Fruit fly (Drosophila melanogaster) whole organism, embryonic: ENCODE data around the gene HIPP1.

Experiments used
- Awh ChIP-seq: fragments of 200-800 bp; sonication (Bioruptor generic); IDR thresholded peaks from 2 replicates; pipeline ENCODE4, ENCODE4 v1.3.6; 2022; ENCODE audit warnings: missing biosample characterization, missing genetic modification characterization
- B-H2 ChIP-seq: fragments of 200-800 bp; sonication (Bioruptor generic); optimal IDR thresholded peaks from 2 replicates; lab custom pipeline; 2018; ENCODE audit warnings: missing biosample characterization, mild to moderate bottlenecking, missing genetic modification characterization
- CG10959 ChIP-seq: fragments of 200-800 bp; sonication (Bioruptor generic); IDR thresholded peaks from 2 replicates; pipeline ENCODE4 v1.3.6; 2022; ENCODE audit warnings: missing biosample characterization, missing genetic modification characterization
- CG11456 ChIP-seq: fragments of 200-800 bp; sonication (Bioruptor generic); IDR thresholded peaks from 3 replicates; pipeline ENCODE4 v1.3.6; 2022; ENCODE audit warnings: missing biosample characterization, missing genetic modification characterization
- CG11560 ChIP-seq: fragments of 200-800 bp; sonication (Bioruptor generic); IDR thresholded peaks from 3 replicates; pipeline ENCODE4 v1.3.6; 2022; ENCODE audit warnings: missing biosample characterization, missing genetic modification characterization
- CG13775 ChIP-seq: fragments of 200-800 bp; sonication (Bioruptor generic); optimal IDR thresholded peaks from 3 replicates; lab custom pipeline; 2017; ENCODE audit warnings: missing biosample characterization, mild to moderate bottlenecking, missing genetic modification characterization
- CG13894 ChIP-seq: fragments of 200-800 bp; sonication (Bioruptor generic); optimal IDR thresholded peaks from 3 replicates; lab custom pipeline; 2018; ENCODE audit warnings: missing biosample characterization, mild to moderate bottlenecking, missing genetic modification characterization, moderate library complexity
- CG15269 ChIP-seq: fragments of 200-800 bp; sonication (Bioruptor generic); optimal IDR thresholded peaks from 2 replicates; lab custom pipeline; 2018; ENCODE audit warnings: missing biosample characterization, mild to moderate bottlenecking, missing genetic modification characterization, moderate library complexity
- CG17186 ChIP-seq: fragments of 200-800 bp; sonication (Bioruptor generic); optimal IDR thresholded peaks from 3 replicates; lab custom pipeline; 2017; ENCODE audit warnings: missing biosample characterization, missing genetic modification reagents, missing genetic modification characterization
- CG30403 ChIP-seq: fragments of 200-800 bp; sonication (Bioruptor generic); optimal IDR thresholded peaks from 3 replicates; lab custom pipeline; 2016; ENCODE audit warnings: missing biosample characterization, missing genetic modification characterization
- CG3163 ChIP-seq: fragments of 200-800 bp; sonication (Bioruptor generic); optimal IDR thresholded peaks from 3 replicates; lab custom pipeline; 2016; ENCODE audit warnings: missing biosample characterization, missing genetic modification characterization
- CG32532 ChIP-seq: fragments of 200-800 bp; sonication (Bioruptor generic); IDR thresholded peaks from 2 replicates; pipeline ENCODE4 v1.3.6; 2022; ENCODE audit warnings: missing biosample characterization, missing genetic modification characterization
- CG43689 ChIP-seq: fragments of 200-800 bp; sonication (Bioruptor generic); IDR thresholded peaks from 2 replicates; pipeline ENCODE4 v1.3.6; 2022; ENCODE audit warnings: missing biosample characterization, missing genetic modification characterization
- CG6175 ChIP-seq: fragments of 200-800 bp; sonication (Bioruptor generic); IDR thresholded peaks from 3 replicates; pipeline ENCODE4 v1.3.6; 2022; ENCODE audit warnings: missing biosample characterization, missing genetic modification characterization
- CG6854 ChIP-seq: fragments of 200-800 bp; sonication (Bioruptor generic); optimal IDR thresholded peaks from 3 replicates; lab custom pipeline; 2017; ENCODE audit warnings: missing biosample characterization, mild to moderate bottlenecking, missing genetic modification characterization
- CG7357 ChIP-seq: fragments of 200-800 bp; sonication (Bioruptor generic); IDR thresholded peaks from 3 replicates; pipeline ENCODE4 v1.3.6; 2022; ENCODE audit warnings: missing biosample characterization, missing genetic modification characterization
- CG7839 ChIP-seq: fragments of 200-800 bp; sonication (Bioruptor generic); optimal IDR thresholded peaks from 3 replicates; lab custom pipeline; 2018; ENCODE audit warnings: missing biosample characterization, mild to moderate bottlenecking, missing genetic modification characterization, moderate library complexity
- CG8944 ChIP-seq: fragments of 200-800 bp; sonication (Bioruptor generic); optimal IDR thresholded peaks from 3 replicates; lab custom pipeline; 2016; ENCODE audit warnings: missing biosample characterization, missing genetic modification characterization
- CG9817 ChIP-seq: fragments of 200-800 bp; sonication (Bioruptor generic); optimal IDR thresholded peaks from 2 replicates; lab custom pipeline; 2018; ENCODE audit warnings: missing biosample characterization, mild to moderate bottlenecking, missing genetic modification characterization, moderate library complexity
- CoRest ChIP-seq: fragments of 200-800 bp; sonication (Bioruptor generic); optimal IDR thresholded peaks from 3 replicates; lab custom pipeline; 2018; ENCODE audit warnings: missing biosample characterization, mild to moderate bottlenecking, missing genetic modification characterization, moderate library complexity
- D ChIP-seq, 2 experiments: fragments of 200-800 bp in 1 of 2; fragments of >200 bp in 1 of 2; sonication (Bioruptor generic) in 1 of 2; optimal IDR thresholded peaks; 2 replicates in 1 of 2; 3 replicates in 1 of 2; lab custom pipeline; 2017; ENCODE audit warnings: mild to moderate bottlenecking in 1 of 2, missing biosample characterization in 1 of 2, missing genetic modification characterization in 1 of 2, missing genetic modification reagents in 1 of 2
- Dp ChIP-seq: fragments of 200-800 bp; sonication (Bioruptor generic); optimal IDR thresholded peaks from 2 replicates; lab custom pipeline; 2018; ENCODE audit warnings: missing biosample characterization, mild to moderate bottlenecking, missing genetic modification characterization, moderate library complexity
- HLHmδ ChIP-seq: fragments of 200-800 bp; sonication (Bioruptor generic); optimal IDR thresholded peaks from 2 replicates; lab custom pipeline; 2018; ENCODE audit warnings: missing biosample characterization, mild to moderate bottlenecking, missing genetic modification characterization, moderate library complexity
- Hr51 ChIP-seq, 2 experiments: fragments of 200-800 bp; sonication (Bioruptor generic); optimal IDR thresholded peaks; 2 replicates in 1 of 2; 3 replicates in 1 of 2; lab custom pipeline; 2016 to 2018; ENCODE audit warnings: missing biosample characterization in 2 of 2, missing genetic modification characterization in 2 of 2, mild to moderate bottlenecking in 1 of 2, moderate library complexity in 1 of 2
- Hsf ChIP-seq: fragments of 200-800 bp; sonication (Bioruptor generic); optimal IDR thresholded peaks from 3 replicates; lab custom pipeline; 2016; ENCODE audit warnings: missing biosample characterization, missing genetic modification characterization
- Lim3 ChIP-seq: fragments of 200-800 bp; sonication (Bioruptor generic); IDR thresholded peaks from 2 replicates; pipeline ENCODE4 v1.3.6; 2022; ENCODE audit warnings: missing biosample characterization, missing genetic modification characterization
- MTF-1 ChIP-seq: fragments of 200-800 bp; sonication (Bioruptor generic); optimal IDR thresholded peaks from 2 replicates; lab custom pipeline; 2018; ENCODE audit warnings: missing biosample characterization, mild to moderate bottlenecking, missing genetic modification characterization, borderline replicate concordance
- Max ChIP-seq: fragments of 200-800 bp; sonication (Bioruptor generic); optimal IDR thresholded peaks from 2 replicates; lab custom pipeline; 2016; ENCODE audit warnings: missing biosample characterization, mild to moderate bottlenecking, missing genetic modification characterization
- NFAT ChIP-seq: fragments of 200-800 bp; sonication (Bioruptor generic); IDR thresholded peaks from 2 replicates; pipeline ENCODE4 v1.3.6; 2022; ENCODE audit warnings: missing biosample characterization, missing genetic modification characterization
- Nf-YB ChIP-seq: fragments of 200-800 bp; sonication (Bioruptor generic); optimal IDR thresholded peaks from 3 replicates; lab custom pipeline; 2019; ENCODE audit warnings: missing biosample characterization, mild to moderate bottlenecking, missing genetic modification characterization, moderate library complexity
- Oli ChIP-seq: fragments of 200-800 bp; sonication (Bioruptor generic); optimal IDR thresholded peaks from 2 replicates; lab custom pipeline; 2018; ENCODE audit warnings: missing biosample characterization, mild to moderate bottlenecking, missing genetic modification characterization, moderate library complexity
- Poxn ChIP-seq: fragments of 200-800 bp; sonication (Bioruptor generic); IDR thresholded peaks from 2 replicates; pipeline ENCODE4 v1.3.6; 2022; ENCODE audit warnings: missing biosample characterization, missing genetic modification characterization
- Side ChIP-seq: fragments of 200-800 bp; sonication (Bioruptor generic); optimal IDR thresholded peaks from 2 replicates; lab custom pipeline; 2016; ENCODE audit warnings: missing biosample characterization, missing genetic modification characterization
- Trl ChIP-seq, 3 experiments: fragments of >200 bp in 2 of 3; fragments of 200-800 bp in 1 of 3; sonication (Bioruptor generic) in 1 of 3; optimal IDR thresholded peaks; 2 replicates in 1 of 3; 3 replicates in 2 of 3; lab custom pipeline; 2016 to 2017; ENCODE audit warnings: missing biosample characterization in 1 of 3, missing genetic modification characterization in 1 of 3
- ase ChIP-seq: fragments of 200-800 bp; sonication (Bioruptor generic); IDR thresholded peaks from 3 replicates; pipeline ENCODE4 v1.3.6; 2022; ENCODE audit warnings: missing biosample characterization, missing genetic modification characterization
- bigmax ChIP-seq: fragments of 200-800 bp; sonication (Bioruptor generic); optimal IDR thresholded peaks from 2 replicates; lab custom pipeline; 2018; ENCODE audit warnings: missing biosample characterization, mild to moderate bottlenecking, missing genetic modification characterization
- br ChIP-seq: fragments of >200 bp; optimal IDR thresholded peaks from 2 replicates; lab custom pipeline; 2017
- chm ChIP-seq: fragments of 200-800 bp; sonication (Bioruptor generic); IDR thresholded peaks from 2 replicates; pipeline ENCODE4 v1.3.6; 2022; ENCODE audit warnings: missing biosample characterization, missing genetic modification characterization
- chn ChIP-seq: fragments of 200-800 bp; sonication (Bioruptor generic); optimal IDR thresholded peaks from 2 replicates; lab custom pipeline; 2016; ENCODE audit warnings: missing biosample characterization, missing genetic modification characterization
- crol ChIP-seq: fragments of 200-800 bp; sonication (Bioruptor generic); IDR thresholded peaks from 2 replicates; pipeline ENCODE4 v1.3.6; 2022; ENCODE audit warnings: missing biosample characterization, missing genetic modification characterization
- crp ChIP-seq, 2 experiments: fragments of 200-800 bp; sonication (Bioruptor generic); optimal IDR thresholded peaks; 2 replicates in 1 of 2; 3 replicates in 1 of 2; lab custom pipeline; 2017; ENCODE audit warnings: missing biosample characterization in 2 of 2, missing genetic modification characterization in 2 of 2, mild to moderate bottlenecking in 1 of 2, moderate library complexity in 1 of 2
- eyg ChIP-seq: fragments of 200-800 bp; sonication (Bioruptor generic); optimal IDR thresholded peaks from 3 replicates; lab custom pipeline; 2016; ENCODE audit warnings: missing biosample characterization, missing genetic modification characterization
- h ChIP-seq: fragments of >200 bp; optimal IDR thresholded peaks from 2 replicates; lab custom pipeline; 2017
- ind ChIP-seq: fragments of 200-800 bp; sonication (Bioruptor generic); optimal IDR thresholded peaks from 3 replicates; lab custom pipeline; 2016; ENCODE audit warnings: missing biosample characterization, missing genetic modification characterization
- insv ChIP-seq, 2 experiments: fragments of 200-800 bp; sonication (Bioruptor generic); optimal IDR thresholded peaks; 3 replicates each; lab custom pipeline; 2016 to 2018; ENCODE audit warnings: missing biosample characterization in 2 of 2, missing genetic modification characterization in 2 of 2
- knrl ChIP-seq: fragments of 200-800 bp; sonication (Bioruptor generic); IDR thresholded peaks from 3 replicates; pipeline ENCODE4 v1.3.6; 2022; ENCODE audit warnings: missing biosample characterization, missing genetic modification characterization; ENCODE audit not compliant: partially characterized antibody
- onecut ChIP-seq: fragments of 200-800 bp; sonication (Bioruptor generic); IDR thresholded peaks from 2 replicates; pipeline ENCODE4 v1.3.6; 2022; ENCODE audit warnings: missing biosample characterization, missing genetic modification characterization
- pho ChIP-seq: fragments of 200-800 bp; sonication (Bioruptor generic); optimal IDR thresholded peaks from 2 replicates; lab custom pipeline; 2016; ENCODE audit warnings: missing biosample characterization, missing genetic modification characterization
- sim ChIP-seq: fragments of 200-800 bp; sonication (Bioruptor generic); IDR thresholded peaks from 2 replicates; pipeline ENCODE4 v1.3.6; 2022; ENCODE audit warnings: missing biosample characterization, missing genetic modification characterization
- wdn ChIP-seq: fragments of 200-800 bp; sonication (Bioruptor generic); IDR thresholded peaks from 2 replicates; pipeline ENCODE4 v1.3.6; 2022; ENCODE audit warnings: missing biosample characterization, missing genetic modification characterization

HIPP1 gene

DNA sequence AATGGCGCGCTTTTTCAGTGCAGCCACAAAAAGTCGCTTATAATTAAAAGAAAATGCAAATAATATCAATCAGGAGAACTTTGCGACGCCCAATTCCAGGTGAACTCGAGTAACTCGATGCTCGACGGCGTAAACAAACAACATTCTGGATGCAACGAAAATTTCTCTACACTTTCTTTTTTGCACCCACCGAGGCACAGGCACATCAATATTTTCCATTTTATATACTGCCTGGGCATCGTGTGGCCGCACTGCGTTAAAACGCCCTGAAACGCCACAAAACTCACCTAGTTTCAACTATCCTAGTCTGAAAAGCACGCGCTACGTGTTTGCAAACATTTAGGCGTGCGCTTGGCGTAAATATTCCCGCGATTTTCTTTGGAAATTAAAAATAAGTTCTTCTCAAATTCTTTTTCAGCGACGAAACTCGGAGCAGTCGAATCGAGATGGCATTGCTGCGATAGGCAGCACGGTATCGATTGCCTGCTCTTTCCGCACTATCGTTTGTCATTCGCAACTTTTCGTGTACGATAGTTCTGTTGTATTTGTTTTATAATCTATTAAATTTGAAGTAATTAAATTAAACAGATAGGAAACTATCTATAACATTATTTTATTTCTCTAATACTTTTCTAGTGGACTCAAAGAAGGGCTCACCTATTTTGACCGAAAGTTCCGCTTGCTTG lies 23.6 kb upstream of the HIPP1 start, which contains the start of gene Pcif1 (continued):
- TF ChIP-seq CG17186 = peak; percentile 72
- TF ChIP-seq Poxn (GFP tag; lab: Robert Waterston, UW) = no peak
- TF ChIP-seq B-H2 (GFP tag; lab: Kevin White, UChicago) = peak; percentile 29
- TF ChIP-seq CG3163 (GFP tag; lab: Kevin White, UChicago) = no peak
- no peak for TF ChIP-seq ase (GFP tag; lab: Robert Waterston, UW)
- TF ChIP-seq Oli (tag; lab: Kevin White, UChicago) = no peak
- TF ChIP-seq wdn = no peak
- peak; percentile 16; the same call in 1 of the 2 replicates for TF ChIP-seq CG32532
- TF ChIP-seq Hsf (GFP tag; lab: Kevin White, UChicago) = no peak
- peak; percentile 15; the same call in 1 of the 2 replicates for TF ChIP-seq onecut
- TF ChIP-seq Max = no peak
- TF ChIP-seq CG8944 (GFP tag; lab: Kevin White, UChicago) = no peak
- TF ChIP-seq D (optimal IDR thresholded peaks at IDR 0.05; lab: Kevin White, UChicago) = no peak
- TF ChIP-seq D (GFP tag; optimal IDR thresholded peaks at IDR 0.05; lab: Kevin White, UChicago) = no peak
- TF ChIP-seq CG9817 = no peak
- no peak for TF ChIP-seq CG6175 (GFP tag; lab: Robert Waterston, UW)
- TF ChIP-seq br = no peak
- TF ChIP-seq chn (GFP tag; lab: Kevin White, UChicago) = no peak
- TF ChIP-seq CG6854 (GFP tag; lab: Kevin White, UChicago) = peak; percentile 37
- peak; percentile 18 for TF ChIP-seq CoRest (tag; lab: Kevin White, UChicago)
- TF ChIP-seq knrl (GFP tag; lab: Robert Waterston, UW) = peak; percentile 99
- no peak for TF ChIP-seq eyg (GFP tag; lab: Kevin White, UChicago)
- TF ChIP-seq Side (GFP tag; lab: Kevin White, UChicago) = no peak
- TF ChIP-seq Nf-YB (GFP tag; lab: Kevin White, UChicago) = peak; percentile 1
- TF ChIP-seq CG7357 (GFP tag; lab: Robert Waterston, UW) = no peak
- TF ChIP-seq Trl (optimal IDR thresholded peaks at IDR 0.05; lab: Kevin White, UChicago) = no peak
- no peak for TF ChIP-seq Trl (GFP tag; optimal IDR thresholded peaks at IDR 0.05; lab: Kevin White, UChicago)
- TF ChIP-seq CG13775 (GFP tag; lab: Kevin White, UChicago) = no peak
- no peak for TF ChIP-seq Lim3 (GFP tag; lab: Robert Waterston, UW)
- TF ChIP-seq CG11456 (GFP tag; lab: Robert Waterston, UW) = no peak
- TF ChIP-seq CG43689 = no peak
- TF ChIP-seq CG7839 (tag; lab: Kevin White, UChicago) = no peak
- TF ChIP-seq crol (GFP tag; lab: Robert Waterston, UW) = no peak
- TF ChIP-seq CG15269 (tag; lab: Kevin White, UChicago) = no peak
- no peak for TF ChIP-seq Hr51 (GFP tag; optimal IDR thresholded peaks at IDR 0.05; lab: Kevin White, UChicago)
- TF ChIP-seq HLHmδ = peak; percentile 42
- no peak for TF ChIP-seq pho (GFP tag; lab: Kevin White, UChicago)
- no peak for TF ChIP-seq insv (GFP tag; optimal IDR thresholded peaks at IDR 0.05; lab: Kevin White, UChicago)
- no peak for TF ChIP-seq ind (GFP tag; lab: Kevin White, UChicago)
- TF ChIP-seq crp (GFP tag; optimal IDR thresholded peaks at IDR 0.05; lab: Kevin White, UChicago) = no peak
- TF ChIP-seq Dp = peak; percentile 66
- TF ChIP-seq sim (GFP tag; lab: Robert Waterston, UW) = no peak
- no peak for TF ChIP-seq h (lab: Kevin White, UChicago)
- no peak for TF ChIP-seq CG30403 (GFP tag; lab: Kevin White, UChicago)
- TF ChIP-seq Awh = no peak
- TF ChIP-seq CG10959 (GFP tag; lab: Robert Waterston, UW) = no peak
- no peak for TF ChIP-seq CG13894 (tag; lab: Kevin White, UChicago)
- TF ChIP-seq chm = peak; percentile 37; the same call in 1 of the 2 replicates
- TF ChIP-seq NFAT = peak; percentile 19; the same call in 1 of the 2 replicates
- no peak for TF ChIP-seq MTF-1
- TF ChIP-seq CG11560 = no peak
- TF ChIP-seq bigmax (GFP tag; lab: Kevin White, UChicago) = peak; percentile 19
